Worm (Caenorhabditis elegans): ENCODE measurements around the gene F56C4.1.
A peak's percentile ranks its signal among the peaks of the same experiment; 100 is the strongest.

F56C4.1 gene

DNA sequence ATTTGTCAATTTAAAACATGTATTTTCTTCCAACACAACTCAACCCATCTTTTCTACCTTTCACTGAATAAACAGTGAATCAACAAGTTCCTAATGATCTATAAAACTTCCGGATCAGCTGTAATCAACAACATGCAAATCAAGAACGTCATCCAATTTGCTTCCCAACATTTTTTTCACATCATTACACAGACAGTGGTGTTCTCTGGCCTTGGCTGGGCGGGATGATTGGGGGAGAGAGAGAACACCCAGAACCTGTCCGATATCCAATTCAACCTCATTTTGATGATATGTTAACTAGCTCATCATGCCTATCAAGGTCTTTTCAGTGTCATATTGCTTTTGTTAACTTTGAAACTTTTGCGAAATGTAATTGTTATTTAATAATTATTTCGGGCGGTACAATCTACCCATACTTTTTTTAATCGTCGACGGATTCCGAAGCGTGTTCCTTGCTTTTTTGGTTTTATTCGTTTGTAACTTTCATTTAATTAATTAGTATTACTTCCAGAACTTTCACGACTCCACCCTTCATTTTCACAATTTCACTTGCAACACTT lies 21.8 kb upstream of the F56C4.1 start, which contains the start of gene ptr-14:
ptr-14 (plus strand) TSS at position 510 of the 560 bp plus-strand sequence.
- TF ChIP-seq nhr-43 (tag; optimal IDR thresholded peaks at IDR 0.05; ENCODE audit: poor library complexity, severe bottlenecking) (peak; percentile 53), nhr-25 (tag; optimal IDR thresholded peaks at IDR 0.05) (peak; percentile 66), jun-1 (tag; optimal IDR thresholded peaks at IDR 0.05) (no peak), nhr-23 (tag; optimal IDR thresholded peaks at IDR 0.05) (peak; percentile 22), daf-12 (tag; optimal IDR thresholded peaks at IDR 0.05) (no peak), ceh-9 (tag; optimal IDR thresholded peaks at IDR 0.05) (no peak), ama-1 (optimal IDR thresholded peaks at IDR 0.05) (peak; percentile 11)

DNA sequence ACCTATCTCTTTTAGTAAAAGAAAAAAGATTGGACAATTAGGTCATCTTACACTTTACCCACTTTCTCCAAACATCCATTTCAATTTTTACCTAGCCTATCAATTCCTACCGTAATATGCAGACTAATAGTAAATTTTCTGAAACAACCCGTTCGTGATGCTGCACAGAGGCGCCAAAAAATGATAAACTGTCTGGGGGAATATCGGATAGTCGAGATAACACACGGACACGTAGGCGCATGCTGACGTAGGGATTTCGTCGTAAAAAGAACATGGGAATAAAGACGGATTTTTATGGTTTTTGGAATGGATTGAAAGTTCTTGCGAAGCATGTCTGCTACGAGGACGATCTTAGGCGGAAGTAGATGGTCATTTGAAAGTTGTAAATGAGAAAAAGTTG lies 20.4 kb upstream of the F56C4.1 start:
- TF ChIP-seq egl-5 (tag; optimal IDR thresholded peaks at IDR 0.05): no peak
- TF ChIP-seq hmg-11 (tag; optimal IDR thresholded peaks at IDR 0.05): no peak
- TF ChIP-seq nhr-28 (tag; optimal IDR thresholded peaks at IDR 0.05): no peak
- TF ChIP-seq nhr-76 (tag; optimal IDR thresholded peaks at IDR 0.05): no peak
- TF ChIP-seq daf-12 (tag; optimal IDR thresholded peaks at IDR 0.05): no peak

DNA sequence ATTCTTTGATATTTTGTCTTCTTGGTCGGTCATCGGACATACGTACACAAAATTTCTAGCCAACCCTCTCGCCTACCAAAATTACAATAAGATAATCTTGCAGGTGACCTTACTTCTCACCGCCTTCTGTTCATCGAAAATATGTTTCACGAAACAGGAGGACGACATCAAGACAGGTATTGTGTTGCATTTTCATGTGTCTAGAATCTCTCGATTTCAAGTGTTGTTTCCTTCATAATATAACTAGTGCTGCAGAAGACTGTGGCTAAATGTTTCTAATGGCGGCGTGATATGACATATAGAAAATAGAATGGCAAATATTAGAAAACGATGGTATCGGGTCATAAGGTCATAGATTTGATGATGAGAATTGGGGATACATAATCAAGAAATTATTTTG lies 19.6 kb upstream of the F56C4.1 start:
- TF ChIP-seq nhr-23 (tag; optimal IDR thresholded peaks at IDR 0.05) (peak; percentile 26), nhr-43 (tag; optimal IDR thresholded peaks at IDR 0.05; ENCODE audit: poor library complexity, severe bottlenecking) (peak; percentile 21), elt-2 (tag; optimal IDR thresholded peaks at IDR 0.05) (no peak), nhr-25 (tag; optimal IDR thresholded peaks at IDR 0.05) (peak; percentile 92)

DNA sequence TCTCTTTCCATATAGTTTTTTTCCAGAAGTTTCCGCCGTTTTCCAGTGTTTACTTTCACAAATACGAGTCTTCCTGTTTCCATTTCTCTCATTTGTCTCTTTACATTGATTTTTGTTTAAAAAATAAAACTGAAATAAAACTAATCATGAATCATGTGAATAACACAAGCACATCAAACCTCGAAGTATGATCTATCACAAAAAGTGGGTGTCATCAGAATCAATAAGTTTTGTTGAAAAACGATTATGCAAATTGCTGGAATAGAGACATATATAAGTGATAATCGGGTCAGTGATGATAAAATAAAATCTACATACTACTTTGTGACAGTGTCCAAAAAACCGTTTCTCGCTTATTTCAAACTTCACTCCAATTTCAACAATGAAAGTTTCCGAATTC lies 15.9 kb upstream of the F56C4.1 start, which contains the start of gene R09H10.7:
R09H10.7 (plus strand) TSS at position 301 of the 400 bp plus-strand sequence.
- no peak for TF ChIP-seq ceh-16 (tag; optimal IDR thresholded peaks at IDR 0.05)
- TF ChIP-seq hmg-11 (tag; optimal IDR thresholded peaks at IDR 0.05): no peak
- no peak for TF ChIP-seq fos-1 (tag; optimal IDR thresholded peaks at IDR 0.05)
- no peak for TF ChIP-seq egl-27 (tag; optimal IDR thresholded peaks at IDR 0.05)
- no peak for TF ChIP-seq nhr-12 (tag; optimal IDR thresholded peaks at IDR 0.05)
- no peak for TF ChIP-seq sea-2 (GFP tag; optimal IDR thresholded peaks at IDR 0.05)
- TF ChIP-seq ztf-4 (tag; optimal IDR thresholded peaks at IDR 0.05): no peak
- no peak for TF ChIP-seq ZK546.5 (tag; optimal IDR thresholded peaks at IDR 0.05)
- no peak for TF ChIP-seq mdl-1 (tag; optimal IDR thresholded peaks at IDR 0.05)
- TF ChIP-seq nhr-28 (tag; optimal IDR thresholded peaks at IDR 0.05): no peak
- no peak for TF ChIP-seq tbx-2 (tag; optimal IDR thresholded peaks at IDR 0.05)
- TF ChIP-seq ceh-28 (tag; optimal IDR thresholded peaks at IDR 0.05): no peak

DNA sequence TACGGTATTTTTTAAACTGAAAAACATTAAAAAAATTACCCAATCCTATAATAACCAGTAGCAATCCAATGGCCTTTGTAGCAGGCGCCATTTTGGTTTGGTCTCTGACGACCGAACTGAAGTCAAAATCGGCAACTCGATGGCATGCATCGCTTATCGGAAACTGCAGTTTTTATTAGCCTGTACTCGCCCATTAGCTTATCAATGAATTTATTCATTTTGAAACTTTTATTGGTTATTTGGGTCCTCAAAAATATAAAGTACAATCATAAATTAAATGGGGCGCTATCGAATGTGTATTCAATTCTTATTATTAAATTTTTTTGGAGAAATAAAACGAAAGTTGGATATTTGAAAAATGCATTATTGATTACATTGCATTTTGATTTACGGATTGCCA lies 8.0 kb upstream of the F56C4.1 start, which contains the start of gene R09H10.5:
R09H10.5 (minus strand) TSS at position 106 of the 400 bp plus-strand sequence.
- TF ChIP-seq pqm-1 (tag; optimal IDR thresholded peaks at IDR 0.05): peak; percentile 78
- TF ChIP-seq ceh-28 (tag; optimal IDR thresholded peaks at IDR 0.05): no peak
- peak; percentile 80 for TF ChIP-seq elt-2 (tag; optimal IDR thresholded peaks at IDR 0.05)
- TF ChIP-seq daf-12 (tag; optimal IDR thresholded peaks at IDR 0.05): no peak
- TF ChIP-seq fkh-10 (GFP tag; optimal IDR thresholded peaks at IDR 0.05): no peak
- TF ChIP-seq mml-1 (tag; optimal IDR thresholded peaks at IDR 0.05): no peak

DNA sequence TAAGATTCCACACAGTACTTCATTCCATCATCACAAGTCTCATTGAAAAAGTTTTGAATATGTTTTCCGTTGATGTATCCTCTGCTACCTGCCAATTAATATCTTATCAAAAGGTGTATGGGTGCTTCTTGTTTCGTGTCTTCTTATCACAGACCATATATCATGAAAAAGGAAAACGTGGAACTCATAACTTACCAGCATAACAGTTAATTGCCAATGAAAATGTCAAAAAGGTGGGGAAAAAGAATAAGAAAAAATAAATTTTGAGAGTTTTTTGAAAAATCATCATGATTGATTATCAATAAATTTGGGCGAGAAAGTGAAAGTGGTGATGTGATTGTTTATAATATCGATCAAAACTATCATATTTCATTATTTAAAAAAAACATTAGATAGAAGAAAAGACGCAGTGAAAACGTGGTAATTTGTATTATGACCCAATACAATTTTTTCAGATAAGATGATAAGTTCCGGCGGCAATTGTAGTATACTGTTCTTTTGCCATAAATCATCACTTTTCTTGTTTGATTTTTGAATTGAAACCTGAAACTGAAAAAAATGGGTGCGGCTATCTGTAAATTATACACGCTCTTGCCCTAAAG lies 5.7 kb upstream of the F56C4.1 start, which contains the start of gene F56C4.4:
F56C4.4 (minus strand) TSS at position 315 of the 602 bp plus-strand sequence.
- TF ChIP-seq tbx-2 (tag; optimal IDR thresholded peaks at IDR 0.05) (no peak), elt-2 (tag; optimal IDR thresholded peaks at IDR 0.05) (peak; percentile 84), nhr-11 (tag; optimal IDR thresholded peaks at IDR 0.05) (no peak), ceh-28 (tag; optimal IDR thresholded peaks at IDR 0.05) (no peak), fkh-2 (tag; optimal IDR thresholded peaks at IDR 0.05) (no peak), egl-5 (tag; optimal IDR thresholded peaks at IDR 0.05) (no peak), R02D3.7 (tag; optimal IDR thresholded peaks at IDR 0.05) (no peak), pqm-1 (tag; optimal IDR thresholded peaks at IDR 0.05) (peak; percentile 10), sea-2 (GFP tag; optimal IDR thresholded peaks at IDR 0.05) (no peak), nhr-28 (tag; optimal IDR thresholded peaks at IDR 0.05) (no peak), lin-39 (tag; optimal IDR thresholded peaks at IDR 0.05) (no peak), egl-27 (tag; optimal IDR thresholded peaks at IDR 0.05) (no peak), mdl-1 (tag; optimal IDR thresholded peaks at IDR 0.05) (no peak)
